Fruit fly (Drosophila melanogaster) whole organism, embryonic: ENCODE measurements around the gene CG2278.

Source experiments
- Bgb ChIP-seq: fragments of 200-800 bp; sonication (Bioruptor generic); IDR thresholded peaks from 2 replicates; pipeline ENCODE4 v1.3.6; 2022; ENCODE audit warnings: missing biosample characterization, missing genetic modification characterization; ENCODE audit not compliant: partially characterized antibody
- Blimp-1 ChIP-seq: fragments of 200-800 bp; sonication (Bioruptor generic); optimal IDR thresholded peaks from 3 replicates; lab custom pipeline; 2018; ENCODE audit warnings: missing biosample characterization, missing genetic modification characterization, mild to moderate bottlenecking, moderate library complexity, missing genetic modification reagents
- BtbVII ChIP-seq: fragments of 200-800 bp; sonication (Bioruptor generic); optimal IDR thresholded peaks from 3 replicates; lab custom pipeline; 2017; ENCODE audit warnings: missing biosample characterization, mild to moderate bottlenecking, missing genetic modification characterization
- CG11085 ChIP-seq: fragments of 200-800 bp; sonication (Bioruptor generic); IDR thresholded peaks from 2 replicates; pipeline ENCODE4 v1.3.6; 2022; ENCODE audit warnings: missing biosample characterization, missing genetic modification characterization
- CG11560 ChIP-seq: fragments of 200-800 bp; sonication (Bioruptor generic); IDR thresholded peaks from 3 replicates; pipeline ENCODE4 v1.3.6; 2022; ENCODE audit warnings: missing biosample characterization, missing genetic modification characterization
- CG13296 ChIP-seq: fragments of 200-800 bp; sonication (Bioruptor generic); optimal IDR thresholded peaks from 3 replicates; lab custom pipeline; 2018; ENCODE audit warnings: missing biosample characterization, mild to moderate bottlenecking, missing genetic modification characterization
- CG16813 ChIP-seq: fragments of 200-800 bp; sonication (Bioruptor generic); IDR thresholded peaks from 3 replicates; pipeline ENCODE4 v1.3.6; 2022; ENCODE audit warnings: missing biosample characterization, missing genetic modification characterization; ENCODE audit not compliant: partially characterized antibody
- CG16815 ChIP-seq: fragments of 200-800 bp; sonication (Bioruptor generic); optimal IDR thresholded peaks from 3 replicates; lab custom pipeline; 2017; ENCODE audit warnings: missing biosample characterization, mild to moderate bottlenecking, missing genetic modification characterization
- CG17361 ChIP-seq: fragments of 200-800 bp; sonication (Bioruptor generic); IDR thresholded peaks from 3 replicates; pipeline ENCODE4 v1.3.6; 2022; ENCODE audit warnings: missing biosample characterization, missing genetic modification characterization
- CG18262 ChIP-seq: fragments of 200-800 bp; optimal IDR thresholded peaks from 3 replicates; lab custom pipeline; 2019; ENCODE audit warnings: missing biosample characterization, mild to moderate bottlenecking, missing genetic modification characterization, moderate library complexity
- CG18764 ChIP-seq: fragments of 200-800 bp; sonication (Bioruptor generic); optimal IDR thresholded peaks from 3 replicates; lab custom pipeline; 2016; ENCODE audit warnings: missing biosample characterization, missing genetic modification characterization
- CG2129 ChIP-seq: fragments of 200-800 bp; sonication (Bioruptor generic); IDR thresholded peaks from 2 replicates; pipeline ENCODE4 v1.3.6; 2022; ENCODE audit warnings: missing biosample characterization, missing genetic modification characterization; ENCODE audit not compliant: partially characterized antibody
- CG3281 ChIP-seq: fragments of 200-800 bp; sonication (Bioruptor generic); optimal IDR thresholded peaks from 3 replicates; lab custom pipeline; 2017; ENCODE audit warnings: missing biosample characterization, mild to moderate bottlenecking, missing genetic modification characterization
- CG4617 ChIP-seq: fragments of 200-800 bp; sonication (Bioruptor generic); optimal IDR thresholded peaks from 3 replicates; lab custom pipeline; 2016; ENCODE audit warnings: missing biosample characterization, missing genetic modification characterization, borderline replicate concordance
- CG6689 ChIP-seq: fragments of 200-800 bp; sonication (Bioruptor generic); IDR thresholded peaks from 2 replicates; pipeline ENCODE4 v1.3.6; 2022; ENCODE audit warnings: missing biosample characterization, missing genetic modification characterization
- CG6791 ChIP-seq: fragments of 200-800 bp; sonication (Bioruptor generic); IDR thresholded peaks from 3 replicates; pipeline ENCODE4 v1.3.6; 2022; ENCODE audit warnings: missing biosample characterization, missing genetic modification characterization; ENCODE audit not compliant: partially characterized antibody
- CG7556 ChIP-seq: fragments of 200-800 bp; sonication (Bioruptor generic); optimal IDR thresholded peaks from 2 replicates; lab custom pipeline; 2017; ENCODE audit warnings: missing biosample characterization, mild to moderate bottlenecking, missing genetic modification characterization
- CoRest ChIP-seq: fragments of 200-800 bp; sonication (Bioruptor generic); optimal IDR thresholded peaks from 3 replicates; lab custom pipeline; 2018; ENCODE audit warnings: missing biosample characterization, mild to moderate bottlenecking, missing genetic modification characterization, moderate library complexity
- Deaf1 ChIP-seq: fragments of 200-800 bp; optimal IDR thresholded peaks from 3 replicates; lab custom pipeline; 2019; ENCODE audit warnings: missing biosample characterization, mild to moderate bottlenecking, missing genetic modification characterization, moderate library complexity
- Ets97D ChIP-seq: fragments of 200-800 bp; sonication (Bioruptor generic); optimal IDR thresholded peaks from 3 replicates; lab custom pipeline; 2016; ENCODE audit warnings: missing biosample characterization, missing genetic modification characterization
- Fer2 ChIP-seq: fragments of 200-800 bp; sonication (Bioruptor generic); optimal IDR thresholded peaks from 2 replicates; lab custom pipeline; 2018; ENCODE audit warnings: missing biosample characterization, mild to moderate bottlenecking, missing genetic modification characterization, moderate library complexity
- HmgZ ChIP-seq: fragments of 200-800 bp; sonication (Bioruptor generic); optimal IDR thresholded peaks from 2 replicates; lab custom pipeline; 2018; ENCODE audit warnings: missing biosample characterization, mild to moderate bottlenecking, missing genetic modification characterization
- Hr51 ChIP-seq, 2 experiments: fragments of 200-800 bp; sonication (Bioruptor generic); optimal IDR thresholded peaks; 2 replicates in 1 of 2; 3 replicates in 1 of 2; lab custom pipeline; 2016 to 2018; ENCODE audit warnings: missing biosample characterization in 2 of 2, missing genetic modification characterization in 2 of 2, mild to moderate bottlenecking in 1 of 2, moderate library complexity in 1 of 2
- Lim3 ChIP-seq: fragments of 200-800 bp; sonication (Bioruptor generic); IDR thresholded peaks from 2 replicates; pipeline ENCODE4 v1.3.6; 2022; ENCODE audit warnings: missing biosample characterization, missing genetic modification characterization
- Max ChIP-seq: fragments of 200-800 bp; sonication (Bioruptor generic); optimal IDR thresholded peaks from 2 replicates; lab custom pipeline; 2016; ENCODE audit warnings: missing biosample characterization, mild to moderate bottlenecking, missing genetic modification characterization
- Pdp1 ChIP-seq, 2 experiments: fragments of 200-800 bp; sonication (Bioruptor generic); optimal IDR thresholded peaks; 3 replicates each; lab custom pipeline; 2016; ENCODE audit warnings: missing biosample characterization in 2 of 2, missing genetic modification characterization in 2 of 2, mild to moderate bottlenecking in 1 of 2, moderate library complexity in 1 of 2
- Sox102F ChIP-seq: fragments of 200-800 bp; sonication (Bioruptor generic); optimal IDR thresholded peaks from 2 replicates; lab custom pipeline; 2018; ENCODE audit warnings: missing biosample characterization, mild to moderate bottlenecking, missing genetic modification characterization, moderate library complexity
- Spps ChIP-seq: fragments of 200-800 bp; sonication (Bioruptor generic); optimal IDR thresholded peaks from 2 replicates; lab custom pipeline; 2018; ENCODE audit warnings: missing biosample characterization, mild to moderate bottlenecking, missing genetic modification characterization
- Ssrp ChIP-seq: fragments of 200-800 bp; sonication (Bioruptor generic); optimal IDR thresholded peaks from 2 replicates; lab custom pipeline; 2018; ENCODE audit warnings: missing biosample characterization, mild to moderate bottlenecking, missing genetic modification characterization, moderate library complexity
- TFAM ChIP-seq: fragments of 200-800 bp; sonication (Bioruptor generic); optimal IDR thresholded peaks from 2 replicates; lab custom pipeline; 2017; ENCODE audit warnings: missing biosample characterization, missing genetic modification characterization, inconsistent platforms
- ac ChIP-seq: fragments of 200-800 bp; sonication (Bioruptor generic); optimal IDR thresholded peaks from 3 replicates; lab custom pipeline; 2017; ENCODE audit warnings: missing biosample characterization, mild to moderate bottlenecking, missing genetic modification characterization
- bsh ChIP-seq, 2 experiments: fragments of 200-800 bp; sonication (Bioruptor generic); optimal IDR thresholded peaks; 2 replicates each; lab custom pipeline; 2017 to 2018; ENCODE audit warnings: mild to moderate bottlenecking in 2 of 2, missing biosample characterization in 2 of 2, missing genetic modification characterization in 2 of 2, moderate library complexity in 1 of 2
- cas ChIP-seq: fragments of 200-800 bp; sonication (Bioruptor generic); IDR thresholded peaks from 2 replicates; pipeline ENCODE4 v1.3.6; 2022; ENCODE audit warnings: missing biosample characterization, missing genetic modification characterization
- chif ChIP-seq, 2 experiments: fragments of 200-800 bp; sonication (Bioruptor generic); optimal IDR thresholded peaks; 3 replicates each; lab custom pipeline; 2016; ENCODE audit warnings: missing biosample characterization in 2 of 2, missing genetic modification characterization in 2 of 2
- chinmo ChIP-seq: fragments of 200-800 bp; sonication (Bioruptor generic); IDR thresholded peaks from 4 replicates; pipeline ENCODE4 v1.3.6; 2022; ENCODE audit warnings: missing biosample characterization, missing genetic modification characterization; ENCODE audit not compliant: partially characterized antibody
- danr ChIP-seq: fragments of 200-800 bp; sonication (Bioruptor generic); IDR thresholded peaks from 2 replicates; pipeline ENCODE4 v1.3.6; 2022; ENCODE audit warnings: missing biosample characterization, missing genetic modification characterization
- dati ChIP-seq: fragments of 200-800 bp; sonication (Bioruptor generic); IDR thresholded peaks from 2 replicates; pipeline ENCODE4 v1.3.6; 2022; ENCODE audit warnings: missing biosample characterization, missing genetic modification characterization
- gem ChIP-seq: fragments of 200-800 bp; sonication (Bioruptor generic); optimal IDR thresholded peaks from 2 replicates; lab custom pipeline; 2019; ENCODE audit warnings: missing biosample characterization, mild to moderate bottlenecking, missing genetic modification characterization, moderate library complexity
- hth ChIP-seq: fragments of >200 bp; optimal IDR thresholded peaks from 2 replicates; lab custom pipeline; 2017; ENCODE audit warnings: inconsistent platforms
- onecut ChIP-seq: fragments of 200-800 bp; sonication (Bioruptor generic); IDR thresholded peaks from 2 replicates; pipeline ENCODE4 v1.3.6; 2022; ENCODE audit warnings: missing biosample characterization, missing genetic modification characterization
- pita ChIP-seq: fragments of 200-800 bp; sonication (Bioruptor generic); optimal IDR thresholded peaks from 2 replicates; lab custom pipeline; 2017; ENCODE audit warnings: missing biosample characterization, mild to moderate bottlenecking, missing genetic modification characterization
- prd ChIP-seq, 3 experiments: fragments of >200 bp in 2 of 3; fragments of 200-800 bp in 1 of 3; sonication (Bioruptor generic) in 1 of 3; optimal IDR thresholded peaks in 2 of 3; IDR thresholded peaks in 1 of 3; 2 replicates in 2 of 3; 3 replicates in 1 of 3; pipeline versions ENCODE4 v1.3.6 to Lab custom; 2017 to 2022; ENCODE audit warnings: missing biosample characterization in 1 of 3, missing genetic modification characterization in 1 of 3
- ro ChIP-seq: fragments of 200-800 bp; sonication (Bioruptor generic); IDR thresholded peaks from 2 replicates; pipeline ENCODE4 v1.3.6; 2022; ENCODE audit warnings: missing biosample characterization, missing genetic modification characterization
- row ChIP-seq: fragments of 200-800 bp; sonication (Bioruptor generic); IDR thresholded peaks from 3 replicates; pipeline ENCODE4 v1.3.6; 2022; ENCODE audit warnings: missing biosample characterization, missing genetic modification characterization
- scrt ChIP-seq: fragments of 200-800 bp; sonication (Bioruptor generic); optimal IDR thresholded peaks from 2 replicates; lab custom pipeline; 2018; ENCODE audit warnings: missing biosample characterization, mild to moderate bottlenecking, missing genetic modification characterization, moderate library complexity
- sd ChIP-seq: fragments of 200-800 bp; sonication (Bioruptor generic); optimal IDR thresholded peaks from 3 replicates; lab custom pipeline; 2018; ENCODE audit warnings: missing biosample characterization, mild to moderate bottlenecking, missing genetic modification characterization, moderate library complexity
- sim ChIP-seq: fragments of 200-800 bp; sonication (Bioruptor generic); IDR thresholded peaks from 2 replicates; pipeline ENCODE4 v1.3.6; 2022; ENCODE audit warnings: missing biosample characterization, missing genetic modification characterization
- toy ChIP-seq: fragments of 200-800 bp; sonication (Bioruptor generic); IDR thresholded peaks from 2 replicates; pipeline ENCODE4 v1.3.6; 2022; ENCODE audit warnings: missing biosample characterization, missing genetic modification characterization
- usp ChIP-seq: fragments of >200 bp; optimal IDR thresholded peaks from 2 replicates; lab custom pipeline; 2017; ENCODE audit warnings: missing biosample characterization, missing genetic modification characterization
- wdn ChIP-seq: fragments of 200-800 bp; sonication (Bioruptor generic); IDR thresholded peaks from 2 replicates; pipeline ENCODE4 v1.3.6; 2022; ENCODE audit warnings: missing biosample characterization, missing genetic modification characterization

CG2278 gene

DNA sequence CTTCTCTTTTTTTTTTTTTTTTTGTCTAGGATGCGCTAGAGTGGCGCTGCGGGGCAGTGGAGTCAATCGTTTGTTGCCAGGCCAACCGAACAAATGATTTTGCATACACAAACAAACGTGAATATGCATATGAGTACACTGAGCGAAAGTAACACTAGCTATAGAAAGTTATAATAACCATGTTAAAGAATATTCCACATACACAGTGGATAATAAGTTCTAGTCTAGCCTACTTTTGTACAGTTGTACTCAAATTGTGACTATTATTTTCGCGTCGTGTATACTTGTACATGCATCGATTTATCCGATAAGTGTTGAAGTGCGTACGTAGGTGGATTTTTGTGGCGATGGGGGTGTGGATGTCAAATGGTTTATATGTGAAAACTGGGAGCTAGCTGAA lies 37.0 kb upstream of the CG2278 start (continued):
- TF ChIP-seq CG16813 (GFP tag; lab: Robert Waterston, UW) (no peak), gem (tag; lab: Kevin White, UChicago) (peak; percentile 19), CG6791 (GFP tag; lab: Robert Waterston, UW) (no peak), ro (no peak), sim (GFP tag; lab: Robert Waterston, UW) (no peak), onecut (GFP tag; lab: Robert Waterston, UW) (no peak), Ssrp (tag; lab: Kevin White, UChicago) (no peak), usp (GFP tag; lab: Kevin White, UChicago) (no peak), CG3281 (GFP tag; lab: Kevin White, UChicago) (no peak), CG18764 (GFP tag; lab: Kevin White, UChicago) (no peak), CG11085 (no peak), danr (GFP tag; lab: Robert Waterston, UW) (no peak), Bgb (no peak), BtbVII (GFP tag; lab: Kevin White, UChicago) (no peak), Max (GFP tag; lab: Kevin White, UChicago) (no peak), Fer2 (no peak), TFAM (no peak), Hr51 (GFP tag; optimal IDR thresholded peaks at IDR 0.05; lab: Kevin White, UChicago) (peak in 1 of 2 experiments; percentile 34), chif (GFP tag; optimal IDR thresholded peaks at IDR 0.05; lab: Kevin White, UChicago) (no peak), CG16815 (GFP tag; lab: Kevin White, UChicago) (no peak), CG18262 (tag; lab: Kevin White, UChicago) (no peak), Sox102F (peak; percentile 45), pita (GFP tag; lab: Kevin White, UChicago) (no peak), Deaf1 (no peak), prd (optimal IDR thresholded peaks at IDR 0.05; lab: Kevin White, UChicago) (no peak), prd (GFP tag; IDR thresholded peaks at IDR 0.05; lab: Robert Waterston, UW) (peak; percentile 43; the same call in 1 of the 3 replicates), sd (tag; lab: Kevin White, UChicago) (no peak), chinmo (GFP tag; lab: Robert Waterston, UW) (no peak), CoRest (no peak), CG7556 (GFP tag; lab: Kevin White, UChicago) (no peak), CG6689 (GFP tag; lab: Robert Waterston, UW) (0 out of 2 replicates have a peak, but pooled peaks have one; percentile 20), row (GFP tag; lab: Robert Waterston, UW) (peak; percentile 12; the same call in 1 of the 3 replicates), CG11560 (tag; lab: Robert Waterston, UW) (no peak), Lim3 (GFP tag; lab: Robert Waterston, UW) (no peak), Pdp1 (GFP tag; optimal IDR thresholded peaks at IDR 0.05; lab: Kevin White, UChicago) (no peak), ac (no peak), toy (GFP tag; lab: Robert Waterston, UW) (no peak), scrt (GFP tag; lab: Kevin White, UChicago) (no peak), Blimp-1 (GFP tag; lab: Kevin White, UChicago) (no peak), HmgZ (tag; lab: Kevin White, UChicago) (no peak), hth (no peak), CG2129 (no peak), Spps (tag; lab: Kevin White, UChicago) (no peak), cas (GFP tag; lab: Robert Waterston, UW) (no peak), CG13296 (GFP tag; lab: Kevin White, UChicago) (no peak), bsh (GFP tag; optimal IDR thresholded peaks at IDR 0.05; lab: Kevin White, UChicago) (peak in 1 of 2 experiments; percentile 6), CG4617 (no peak), Ets97D (no peak), CG17361 (GFP tag; lab: Robert Waterston, UW) (no peak), dati (GFP tag; lab: Robert Waterston, UW) (no peak), wdn (GFP tag; lab: Robert Waterston, UW) (no peak)
